Fruit fly (Drosophila melanogaster) whole organism, embryonic: ENCODE measurements around the gene CG32318.

Experiments
- Atf-2 ChIP-seq: fragments of 200-800 bp; sonication (Bioruptor generic); optimal IDR thresholded peaks from 2 replicates; lab custom pipeline; 2016; ENCODE audit warnings: missing biosample characterization, missing genetic modification characterization
- Bteb2 ChIP-seq: fragments of 200-800 bp; sonication (Bioruptor generic); optimal IDR thresholded peaks from 2 replicates; lab custom pipeline; 2016; ENCODE audit warnings: missing biosample characterization, missing genetic modification characterization
- CG10366 ChIP-seq: fragments of 200-800 bp; sonication (Bioruptor generic); IDR thresholded peaks from 2 replicates; pipeline ENCODE4 v1.3.6; 2022; ENCODE audit warnings: missing biosample characterization, missing genetic modification characterization
- CG11504 ChIP-seq: fragments of 200-800 bp; sonication (Bioruptor generic); optimal IDR thresholded peaks from 3 replicates; lab custom pipeline; 2019; ENCODE audit warnings: missing biosample characterization, mild to moderate bottlenecking, missing genetic modification characterization, moderate library complexity
- CG14014 ChIP-seq: fragments of 200-800 bp; sonication (Bioruptor generic); IDR thresholded peaks from 2 replicates; pipeline ENCODE4 v1.3.6; 2022; ENCODE audit warnings: missing biosample characterization, missing genetic modification characterization
- CG1647 ChIP-seq: fragments of 200-800 bp; sonication (Bioruptor generic); optimal IDR thresholded peaks from 3 replicates; lab custom pipeline; 2016; ENCODE audit warnings: missing biosample characterization, missing genetic modification characterization
- CG1792 ChIP-seq: fragments of 200-800 bp; sonication (Bioruptor generic); optimal IDR thresholded peaks from 2 replicates; lab custom pipeline; 2016; ENCODE audit warnings: missing biosample characterization, missing genetic modification characterization
- CG18262 ChIP-seq: fragments of 200-800 bp; optimal IDR thresholded peaks from 3 replicates; lab custom pipeline; 2019; ENCODE audit warnings: missing biosample characterization, mild to moderate bottlenecking, missing genetic modification characterization, moderate library complexity
- CG18599 ChIP-seq: fragments of 200-800 bp; sonication (Bioruptor generic); optimal IDR thresholded peaks from 3 replicates; lab custom pipeline; 2017; ENCODE audit warnings: missing biosample characterization, missing genetic modification characterization, mild to moderate bottlenecking, moderate library complexity, missing genetic modification reagents
- CG18764 ChIP-seq: fragments of 200-800 bp; sonication (Bioruptor generic); optimal IDR thresholded peaks from 3 replicates; lab custom pipeline; 2016; ENCODE audit warnings: missing biosample characterization, missing genetic modification characterization
- CG2199 ChIP-seq: fragments of 200-800 bp; sonication (Bioruptor generic); IDR thresholded peaks from 3 replicates; pipeline ENCODE4 v1.3.6; 2022; ENCODE audit warnings: missing biosample characterization, missing genetic modification characterization
- CG3847 ChIP-seq: fragments of 200-800 bp; sonication (Bioruptor generic); IDR thresholded peaks from 2 replicates; pipeline ENCODE4 v1.3.6; 2022; ENCODE audit warnings: missing biosample characterization, missing genetic modification characterization
- CG5953 ChIP-seq: fragments of 200-800 bp; sonication (Bioruptor generic); IDR thresholded peaks from 2 replicates; pipeline ENCODE4 v1.3.6; 2022; ENCODE audit warnings: missing biosample characterization, missing genetic modification characterization
- CG6254 ChIP-seq: fragments of 200-800 bp; sonication (Bioruptor generic); optimal IDR thresholded peaks from 3 replicates; lab custom pipeline; 2017; ENCODE audit warnings: mild to moderate bottlenecking, missing biosample characterization, missing genetic modification reagents, missing genetic modification characterization
- CG6689 ChIP-seq: fragments of 200-800 bp; sonication (Bioruptor generic); IDR thresholded peaks from 2 replicates; pipeline ENCODE4 v1.3.6; 2022; ENCODE audit warnings: missing biosample characterization, missing genetic modification characterization
- CG8290 ChIP-seq, 3 experiments: fragments of 200-800 bp; sonication (Bioruptor generic); optimal IDR thresholded peaks; 2 replicates each; lab custom pipeline; 2016 to 2019; ENCODE audit warnings: missing biosample characterization in 3 of 3, missing genetic modification characterization in 3 of 3, mild to moderate bottlenecking in 2 of 3, moderate library complexity in 1 of 3
- Dek ChIP-seq: fragments of 200-800 bp; sonication (Bioruptor generic); optimal IDR thresholded peaks from 3 replicates; lab custom pipeline; 2019; ENCODE audit warnings: missing biosample characterization, mild to moderate bottlenecking, missing genetic modification characterization, moderate library complexity
- Dfd ChIP-seq, 2 experiments: fragments of >200 bp; optimal IDR thresholded peaks; 2 replicates each; lab custom pipeline; 2017; ENCODE audit warnings: missing biosample characterization in 2 of 2, missing genetic modification characterization in 2 of 2
- Dip2 ChIP-seq: fragments of 200-800 bp; sonication (Bioruptor generic); IDR thresholded peaks from 2 replicates; pipeline ENCODE4 v1.3.6; 2022; ENCODE audit warnings: missing biosample characterization, missing genetic modification characterization
- ERR ChIP-seq: fragments of 200-800 bp; sonication (Bioruptor generic); optimal IDR thresholded peaks from 2 replicates; lab custom pipeline; 2016; ENCODE audit warnings: missing biosample characterization, missing genetic modification characterization
- Elba2 ChIP-seq: fragments of 200-800 bp; sonication (Bioruptor generic); optimal IDR thresholded peaks from 3 replicates; lab custom pipeline; 2016; ENCODE audit warnings: missing biosample characterization, missing genetic modification characterization
- Ets65A ChIP-seq: fragments of 200-800 bp; sonication (Bioruptor generic); peaks from one replicate; lab custom pipeline; 2016; ENCODE audit warnings: missing biosample characterization, missing genetic modification characterization
- Gug ChIP-seq: fragments of 200-800 bp; sonication (Bioruptor generic); IDR thresholded peaks from 4 replicates; pipeline ENCODE4 v1.3.6; 2022; ENCODE audit warnings: missing biosample characterization, missing genetic modification characterization
- HHEX ChIP-seq: fragments of 200-800 bp; sonication (Bioruptor generic); optimal IDR thresholded peaks from 3 replicates; lab custom pipeline; 2017; ENCODE audit warnings: missing biosample characterization, mild to moderate bottlenecking, missing genetic modification characterization, missing genetic modification reagents
- HmgD ChIP-seq: fragments of 200-800 bp; sonication (Bioruptor generic); optimal IDR thresholded peaks from 3 replicates; lab custom pipeline; 2016; ENCODE audit warnings: missing biosample characterization, missing genetic modification characterization
- Hr39 ChIP-seq: fragments of >200 bp; optimal IDR thresholded peaks from 2 replicates; lab custom pipeline; 2017
- Max ChIP-seq: fragments of 200-800 bp; sonication (Bioruptor generic); optimal IDR thresholded peaks from 2 replicates; lab custom pipeline; 2016; ENCODE audit warnings: missing biosample characterization, mild to moderate bottlenecking, missing genetic modification characterization
- Mes4 ChIP-seq: fragments of 200-800 bp; sonication (Bioruptor generic); optimal IDR thresholded peaks from 2 replicates; lab custom pipeline; 2016; ENCODE audit warnings: missing biosample characterization, missing genetic modification characterization
- Ptx1 ChIP-seq: fragments of 200-800 bp; sonication (Bioruptor generic); IDR thresholded peaks from 2 replicates; pipeline ENCODE4 v1.3.6; 2022; ENCODE audit warnings: missing biosample characterization, missing genetic modification characterization
- Rfx ChIP-seq: fragments of 200-800 bp; sonication (Bioruptor generic); IDR thresholded peaks from 2 replicates; pipeline ENCODE4 v1.3.6; 2022; ENCODE audit warnings: missing biosample characterization, missing genetic modification characterization
- Stat92E ChIP-seq, 3 experiments: fragments of >200 bp in 2 of 3; fragments of 200-800 bp in 1 of 3; sonication (Bioruptor generic) in 1 of 3; optimal IDR thresholded peaks; 2 replicates each; lab custom pipeline; 2017 to 2019; ENCODE audit warnings: missing biosample characterization in 3 of 3, missing genetic modification characterization in 3 of 3, mild to moderate bottlenecking in 1 of 3, moderate library complexity in 1 of 3
- Trl ChIP-seq, 3 experiments: fragments of >200 bp in 2 of 3; fragments of 200-800 bp in 1 of 3; sonication (Bioruptor generic) in 1 of 3; optimal IDR thresholded peaks; 2 replicates in 1 of 3; 3 replicates in 2 of 3; lab custom pipeline; 2016 to 2017; ENCODE audit warnings: missing biosample characterization in 1 of 3, missing genetic modification characterization in 1 of 3
- Xbp1 ChIP-seq: fragments of 200-800 bp; sonication (Bioruptor generic); optimal IDR thresholded peaks from 3 replicates; lab custom pipeline; 2016; ENCODE audit warnings: missing biosample characterization, mild to moderate bottlenecking, missing genetic modification characterization
- ase ChIP-seq: fragments of 200-800 bp; sonication (Bioruptor generic); IDR thresholded peaks from 3 replicates; pipeline ENCODE4 v1.3.6; 2022; ENCODE audit warnings: missing biosample characterization, missing genetic modification characterization
- br ChIP-seq: fragments of >200 bp; optimal IDR thresholded peaks from 2 replicates; lab custom pipeline; 2017
- crc ChIP-seq: fragments of 200-800 bp; sonication (Bioruptor generic); optimal IDR thresholded peaks from 2 replicates; lab custom pipeline; 2016; ENCODE audit warnings: missing biosample characterization, missing genetic modification characterization
- emc ChIP-seq: fragments of 200-800 bp; sonication (Bioruptor generic); optimal IDR thresholded peaks from 2 replicates; lab custom pipeline; 2016; ENCODE audit warnings: missing biosample characterization, missing genetic modification characterization
- eve ChIP-seq, 2 experiments: fragments of >200 bp; optimal IDR thresholded peaks; 2 replicates each; lab custom pipeline; 2017; ENCODE audit warnings: missing biosample characterization in 2 of 2, missing genetic modification characterization in 2 of 2
- fd64A ChIP-seq: fragments of 200-800 bp; sonication (Bioruptor generic); optimal IDR thresholded peaks from 3 replicates; lab custom pipeline; 2018; ENCODE audit warnings: missing biosample characterization, mild to moderate bottlenecking, missing genetic modification characterization
- gem ChIP-seq: fragments of 200-800 bp; sonication (Bioruptor generic); optimal IDR thresholded peaks from 2 replicates; lab custom pipeline; 2019; ENCODE audit warnings: missing biosample characterization, mild to moderate bottlenecking, missing genetic modification characterization, moderate library complexity
- lov ChIP-seq, 2 experiments: fragments of 200-800 bp in 1 of 2; fragments of >200 bp in 1 of 2; sonication (Bioruptor generic) in 1 of 2; IDR thresholded peaks in 1 of 2; optimal IDR thresholded peaks in 1 of 2; 2 replicates in 1 of 2; 3 replicates in 1 of 2; pipeline versions ENCODE4 v1.3.6 to Lab custom; 2017 to 2022; ENCODE audit warnings: missing biosample characterization in 1 of 2, missing genetic modification characterization in 1 of 2
- onecut ChIP-seq: fragments of 200-800 bp; sonication (Bioruptor generic); IDR thresholded peaks from 2 replicates; pipeline ENCODE4 v1.3.6; 2022; ENCODE audit warnings: missing biosample characterization, missing genetic modification characterization
- pita ChIP-seq: fragments of 200-800 bp; sonication (Bioruptor generic); optimal IDR thresholded peaks from 2 replicates; lab custom pipeline; 2017; ENCODE audit warnings: missing biosample characterization, mild to moderate bottlenecking, missing genetic modification characterization
- pzg ChIP-seq: fragments of 200-800 bp; sonication (Bioruptor generic); optimal IDR thresholded peaks from 3 replicates; lab custom pipeline; 2018; ENCODE audit warnings: missing biosample characterization, mild to moderate bottlenecking, missing genetic modification characterization, moderate library complexity
- sc ChIP-seq, 3 experiments: fragments of >200 bp in 2 of 3; fragments of 200-800 bp in 1 of 3; sonication (Bioruptor generic) in 1 of 3; optimal IDR thresholded peaks; 2 replicates in 2 of 3; 3 replicates in 1 of 3; lab custom pipeline; 2017; ENCODE audit warnings: mild to moderate bottlenecking in 1 of 3, missing biosample characterization in 1 of 3, missing genetic modification characterization in 1 of 3, missing genetic modification reagents in 1 of 3
- scrt ChIP-seq: fragments of 200-800 bp; sonication (Bioruptor generic); optimal IDR thresholded peaks from 2 replicates; lab custom pipeline; 2018; ENCODE audit warnings: missing biosample characterization, mild to moderate bottlenecking, missing genetic modification characterization, moderate library complexity
- sima ChIP-seq: fragments of 200-800 bp; sonication (Bioruptor generic); optimal IDR thresholded peaks from 2 replicates; lab custom pipeline; 2016; ENCODE audit warnings: missing biosample characterization, missing genetic modification characterization
- stwl ChIP-seq: fragments of 200-800 bp; sonication (Bioruptor generic); optimal IDR thresholded peaks from 3 replicates; lab custom pipeline; 2018; ENCODE audit warnings: missing biosample characterization, mild to moderate bottlenecking, missing genetic modification characterization, moderate library complexity
- tin ChIP-seq: fragments of 200-800 bp; sonication (Bioruptor generic); optimal IDR thresholded peaks from 3 replicates; lab custom pipeline; 2016; ENCODE audit warnings: missing biosample characterization, missing genetic modification characterization
- tio ChIP-seq: fragments of 200-800 bp; sonication (Bioruptor generic); optimal IDR thresholded peaks from 2 replicates; lab custom pipeline; 2017; ENCODE audit warnings: missing biosample characterization, missing genetic modification characterization, inconsistent platforms
- usp ChIP-seq: fragments of >200 bp; optimal IDR thresholded peaks from 2 replicates; lab custom pipeline; 2017; ENCODE audit warnings: missing biosample characterization, missing genetic modification characterization

The CG32318 gene

DNA sequence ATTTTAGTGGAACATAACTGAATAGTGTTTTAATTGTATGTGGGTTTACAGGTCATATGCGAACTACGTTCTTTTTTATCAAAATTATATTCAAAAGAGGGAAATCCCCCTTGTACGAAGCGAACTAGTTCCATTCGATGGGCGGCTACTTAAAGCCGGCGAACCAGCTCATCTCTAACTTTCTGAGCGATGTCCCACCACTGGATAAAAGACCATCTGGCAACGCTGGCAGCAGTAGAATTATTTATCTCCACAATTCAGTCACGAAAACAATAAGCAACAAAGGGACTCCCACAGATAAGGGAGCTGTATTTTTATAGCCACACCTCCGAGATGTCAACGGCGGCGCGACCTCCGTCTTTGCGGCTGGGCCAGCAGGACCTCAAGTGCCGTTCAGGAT, 49.0 kb upstream of the CG32318 start, which contains the start of gene Rabex-5 (continued):
- TF ChIP-seq Xbp1 (GFP tag; lab: Kevin White, UChicago) (peak; percentile 62), crc (GFP tag; lab: Kevin White, UChicago) (no peak), gem (no peak), HHEX (GFP tag; lab: Kevin White, UChicago) (peak; percentile 27), Mes4 (GFP tag; lab: Kevin White, UChicago) (no peak), CG5953 (GFP tag; lab: Robert Waterston, UW) (no peak), Trl (optimal IDR thresholded peaks at IDR 0.05; lab: Kevin White, UChicago) (no peak), Trl (GFP tag; optimal IDR thresholded peaks at IDR 0.05; lab: Kevin White, UChicago) (peak; percentile 15), CG11504 (no peak), CG6254 (GFP tag; lab: Kevin White, UChicago) (no peak), tio (no peak), Dek (tag; lab: Kevin White, UChicago) (peak; percentile 10), stwl (peak; percentile 87), Rfx (GFP tag; lab: Robert Waterston, UW) (peak; percentile 63), sc (optimal IDR thresholded peaks at IDR 0.05; lab: Kevin White, UChicago) (no peak), sc (GFP tag; optimal IDR thresholded peaks at IDR 0.05; lab: Kevin White, UChicago) (no peak), pita (no peak), Dip2 (GFP tag; lab: Robert Waterston, UW) (no peak), ERR (GFP tag; lab: Kevin White, UChicago) (no peak), Dfd (GFP tag; optimal IDR thresholded peaks at IDR 0.05; lab: Kevin White, UChicago) (no peak), Hr39 (lab: Kevin White, UChicago) (no peak), CG18764 (GFP tag; lab: Kevin White, UChicago) (peak; percentile 25), Stat92E (GFP tag; optimal IDR thresholded peaks at IDR 0.05; lab: Kevin White, UChicago) (no peak), CG14014 (no peak), CG1647 (GFP tag; lab: Kevin White, UChicago) (no peak), lov (optimal IDR thresholded peaks at IDR 0.05; lab: Kevin White, UChicago) (no peak), lov (GFP tag; IDR thresholded peaks at IDR 0.05; lab: Robert Waterston, UW) (no peak), Elba2 (no peak), Ets65A (no peak), CG2199 (no peak), Ptx1 (GFP tag; lab: Robert Waterston, UW) (peak; percentile 21; the same call in 1 of the 2 replicates), CG3847 (peak; percentile 65), scrt (GFP tag; lab: Kevin White, UChicago) (no peak), Max (GFP tag; lab: Kevin White, UChicago) (peak; percentile 49), br (lab: Kevin White, UChicago) (no peak), CG8290 (GFP tag; optimal IDR thresholded peaks at IDR 0.05; lab: Kevin White, UChicago) (no peak), CG8290 (tag; optimal IDR thresholded peaks at IDR 0.05; lab: Kevin White, UChicago) (peak in 1 of 2 experiments; percentile 49), Gug (GFP tag; lab: Robert Waterston, UW) (peak; percentile 52; the same call in 2 of the 4 replicates), usp (GFP tag; lab: Kevin White, UChicago) (no peak), emc (GFP tag; lab: Kevin White, UChicago) (no peak), HmgD (GFP tag; lab: Kevin White, UChicago) (peak; percentile 53), fd64A (GFP tag; lab: Kevin White, UChicago) (no peak), CG18599 (GFP tag; lab: Kevin White, UChicago) (no peak), eve (GFP tag; optimal IDR thresholded peaks at IDR 0.05; lab: Kevin White, UChicago) (no peak), CG1792 (GFP tag; lab: Kevin White, UChicago) (peak; percentile 8), CG18262 (tag; lab: Kevin White, UChicago) (peak; percentile 19), Bteb2 (GFP tag; lab: Kevin White, UChicago) (peak; percentile 36), CG10366 (GFP tag; lab: Robert Waterston, UW) (peak; percentile 22; the same call in 1 of the 2 replicates), onecut (no peak), pzg (GFP tag; lab: Kevin White, UChicago) (peak; percentile 88), ase (GFP tag; lab: Robert Waterston, UW) (no peak), Atf-2 (GFP tag; lab: Kevin White, UChicago) (no peak), tin (GFP tag; lab: Kevin White, UChicago) (peak; percentile 48), CG6689 (GFP tag; lab: Robert Waterston, UW) (no peak), sima (GFP tag; lab: Kevin White, UChicago) (no peak)
